Fruit fly (Drosophila melanogaster) whole organism, embryonic: ENCODE measurements around the gene CG5808.

ENCODE experiments used
- Abd-B ChIP-seq: fragments of 200-800 bp; sonication (Bioruptor generic); optimal IDR thresholded peaks from 2 replicates; lab custom pipeline; 2018; ENCODE audit warnings: missing biosample characterization, mild to moderate bottlenecking, missing genetic modification characterization, moderate library complexity
- Aef1 ChIP-seq: fragments of 200-800 bp; sonication (Bioruptor generic); IDR thresholded peaks from 3 replicates; pipeline ENCODE4 v1.3.6; 2022; ENCODE audit warnings: missing biosample characterization, missing genetic modification characterization
- CG12391 ChIP-seq: fragments of 200-800 bp; sonication (Bioruptor generic); optimal IDR thresholded peaks from 3 replicates; lab custom pipeline; 2018; ENCODE audit warnings: missing biosample characterization, mild to moderate bottlenecking, missing genetic modification characterization, moderate library complexity
- CG14860 ChIP-seq: fragments of 200-800 bp; sonication (Bioruptor generic); IDR thresholded peaks from 3 replicates; pipeline ENCODE4 v1.3.6; 2022; ENCODE audit warnings: missing biosample characterization, missing genetic modification characterization; ENCODE audit not compliant: partially characterized antibody
- CG15073 ChIP-seq: fragments of 200-800 bp; sonication (Bioruptor generic); optimal IDR thresholded peaks from 2 replicates; lab custom pipeline; 2016; ENCODE audit warnings: missing biosample characterization, missing genetic modification characterization
- CG15514 ChIP-seq: fragments of 200-800 bp; sonication (Bioruptor generic); optimal IDR thresholded peaks from 3 replicates; lab custom pipeline; 2017; ENCODE audit warnings: missing biosample characterization, missing genetic modification characterization, mild to moderate bottlenecking, moderate library complexity, missing genetic modification reagents
- CG17385 ChIP-seq: fragments of 200-800 bp; sonication (Bioruptor generic); optimal IDR thresholded peaks from 3 replicates; lab custom pipeline; 2018; ENCODE audit warnings: missing biosample characterization, mild to moderate bottlenecking, missing genetic modification characterization
- CG1792 ChIP-seq: fragments of 200-800 bp; sonication (Bioruptor generic); optimal IDR thresholded peaks from 2 replicates; lab custom pipeline; 2016; ENCODE audit warnings: missing biosample characterization, missing genetic modification characterization
- CG2889 ChIP-seq: fragments of 200-800 bp; sonication (Bioruptor generic); IDR thresholded peaks from 3 replicates; pipeline ENCODE4 v1.3.6; 2022; ENCODE audit warnings: missing biosample characterization, missing genetic modification characterization
- CG31388 ChIP-seq: fragments of 200-800 bp; sonication (Bioruptor generic); optimal IDR thresholded peaks from 2 replicates; lab custom pipeline; 2016; ENCODE audit warnings: missing biosample characterization, missing genetic modification characterization
- CG34224 ChIP-seq: fragments of 200-800 bp; sonication (Bioruptor generic); IDR thresholded peaks from 3 replicates; pipeline ENCODE4 v1.3.6; 2022; ENCODE audit warnings: missing biosample characterization, missing genetic modification characterization; ENCODE audit not compliant: partially characterized antibody
- CG3995 ChIP-seq: fragments of 200-800 bp; sonication (Bioruptor generic); optimal IDR thresholded peaks from 3 replicates; lab custom pipeline; 2016; ENCODE audit warnings: missing biosample characterization, missing genetic modification characterization
- CG4328 ChIP-seq: fragments of 200-800 bp; sonication (Bioruptor generic); optimal IDR thresholded peaks from 3 replicates; lab custom pipeline; 2017; ENCODE audit warnings: missing biosample characterization, missing genetic modification reagents, missing genetic modification characterization
- CG9797 ChIP-seq: fragments of 200-800 bp; sonication (Bioruptor generic); optimal IDR thresholded peaks from 3 replicates; lab custom pipeline; 2018; ENCODE audit warnings: missing biosample characterization, mild to moderate bottlenecking, missing genetic modification characterization
- Chrac-16 ChIP-seq: fragments of 200-800 bp; sonication (Bioruptor generic); optimal IDR thresholded peaks from 3 replicates; lab custom pipeline; 2016; ENCODE audit warnings: missing biosample characterization, missing genetic modification characterization
- D ChIP-seq, 2 experiments: fragments of 200-800 bp in 1 of 2; fragments of >200 bp in 1 of 2; sonication (Bioruptor generic) in 1 of 2; optimal IDR thresholded peaks; 2 replicates in 1 of 2; 3 replicates in 1 of 2; lab custom pipeline; 2017; ENCODE audit warnings: mild to moderate bottlenecking in 1 of 2, missing biosample characterization in 1 of 2, missing genetic modification characterization in 1 of 2, missing genetic modification reagents in 1 of 2
- Dref ChIP-seq: fragments of 200-800 bp; sonication (Bioruptor generic); IDR thresholded peaks from 2 replicates; pipeline ENCODE4 v1.3.6; 2022; ENCODE audit warnings: missing biosample characterization, missing genetic modification characterization
- Fer3 ChIP-seq: fragments of 200-800 bp; sonication (Bioruptor generic); optimal IDR thresholded peaks from 2 replicates; lab custom pipeline; 2018; ENCODE audit warnings: missing biosample characterization, mild to moderate bottlenecking, missing genetic modification characterization, moderate library complexity
- H2.0 ChIP-seq: fragments of 200-800 bp; sonication (Bioruptor generic); IDR thresholded peaks from 2 replicates; pipeline ENCODE4 v1.3.6; 2022; ENCODE audit warnings: missing biosample characterization, missing genetic modification characterization
- HLH3B ChIP-seq: fragments of 200-800 bp; sonication (Bioruptor generic); IDR thresholded peaks from 2 replicates; pipeline ENCODE4 v1.3.6; 2022; ENCODE audit warnings: missing biosample characterization, missing genetic modification characterization
- HLH4C ChIP-seq: fragments of 200-800 bp; sonication (Bioruptor generic); IDR thresholded peaks from 3 replicates; pipeline ENCODE4 v1.3.6; 2022; ENCODE audit warnings: missing biosample characterization, missing genetic modification characterization; ENCODE audit not compliant: partially characterized antibody
- Poxn ChIP-seq: fragments of 200-800 bp; sonication (Bioruptor generic); IDR thresholded peaks from 2 replicates; pipeline ENCODE4 v1.3.6; 2022; ENCODE audit warnings: missing biosample characterization, missing genetic modification characterization
- Sox100B ChIP-seq: fragments of 200-800 bp; sonication (Bioruptor generic); optimal IDR thresholded peaks from 3 replicates; lab custom pipeline; 2018; ENCODE audit warnings: missing biosample characterization, mild to moderate bottlenecking, missing genetic modification characterization
- Stat92E ChIP-seq, 3 experiments: fragments of >200 bp in 2 of 3; fragments of 200-800 bp in 1 of 3; sonication (Bioruptor generic) in 1 of 3; optimal IDR thresholded peaks; 2 replicates each; lab custom pipeline; 2017 to 2019; ENCODE audit warnings: missing biosample characterization in 3 of 3, missing genetic modification characterization in 3 of 3, mild to moderate bottlenecking in 1 of 3, moderate library complexity in 1 of 3
- ab ChIP-seq: fragments of 200-800 bp; sonication (Bioruptor generic); optimal IDR thresholded peaks from 2 replicates; lab custom pipeline; 2016; ENCODE audit warnings: missing biosample characterization, missing genetic modification characterization
- abd-A ChIP-seq: fragments of 200-800 bp; sonication (Bioruptor generic); optimal IDR thresholded peaks from 3 replicates; lab custom pipeline; 2019; ENCODE audit warnings: missing biosample characterization, mild to moderate bottlenecking, missing genetic modification characterization, moderate library complexity
- al ChIP-seq: fragments of 200-800 bp; sonication (Bioruptor generic); IDR thresholded peaks from 2 replicates; pipeline ENCODE4 v1.3.6; 2022; ENCODE audit warnings: missing biosample characterization, missing genetic modification characterization
- bab2 ChIP-seq: fragments of 200-800 bp; sonication (Bioruptor generic); optimal IDR thresholded peaks from 2 replicates; lab custom pipeline; 2016; ENCODE audit warnings: missing biosample characterization, missing genetic modification characterization
- bcd ChIP-seq: fragments of 200-800 bp; sonication (Bioruptor generic); optimal IDR thresholded peaks from 2 replicates; lab custom pipeline; 2017; ENCODE audit warnings: missing biosample characterization, mild to moderate bottlenecking, missing genetic modification characterization
- btn ChIP-seq: fragments of 200-800 bp; sonication (Bioruptor generic); optimal IDR thresholded peaks from 2 replicates; lab custom pipeline; 2016; ENCODE audit warnings: missing biosample characterization, missing genetic modification characterization
- cwo ChIP-seq: fragments of 200-800 bp; sonication (Bioruptor generic); optimal IDR thresholded peaks from 3 replicates; lab custom pipeline; 2017; ENCODE audit warnings: missing biosample characterization, missing genetic modification characterization, mild to moderate bottlenecking, moderate library complexity, missing genetic modification reagents
- disco-r ChIP-seq: fragments of 200-800 bp; sonication (Bioruptor generic); optimal IDR thresholded peaks from 2 replicates; lab custom pipeline; 2016; ENCODE audit warnings: missing biosample characterization, missing genetic modification characterization
- dm ChIP-seq: fragments of 200-800 bp; sonication (Bioruptor generic); optimal IDR thresholded peaks from 3 replicates; lab custom pipeline; 2016; ENCODE audit warnings: missing biosample characterization, missing genetic modification characterization
- dmrt11E ChIP-seq: fragments of 200-800 bp; sonication (Bioruptor generic); optimal IDR thresholded peaks from 3 replicates; lab custom pipeline; 2018; ENCODE audit warnings: missing biosample characterization, mild to moderate bottlenecking, missing genetic modification characterization, moderate library complexity
- ems ChIP-seq: fragments of 200-800 bp; sonication (Bioruptor generic); optimal IDR thresholded peaks from 3 replicates; lab custom pipeline; 2016; ENCODE audit warnings: missing biosample characterization, missing genetic modification characterization
- esg ChIP-seq: fragments of 200-800 bp; sonication (Bioruptor generic); conservative IDR thresholded peaks from 2 replicates; pipeline ENCODE4 v1.3.6; 2022; ENCODE audit warnings: missing biosample characterization, missing genetic modification characterization
- gce ChIP-seq: fragments of 200-800 bp; sonication (Bioruptor generic); IDR thresholded peaks from 3 replicates; pipeline ENCODE4 v1.3.6; 2022; ENCODE audit warnings: missing biosample characterization, missing genetic modification characterization
- hb ChIP-seq: fragments of 200-800 bp; sonication (Bioruptor generic); IDR thresholded peaks from 3 replicates; pipeline ENCODE4 v1.3.6; 2022; ENCODE audit warnings: missing biosample characterization, missing genetic modification characterization; ENCODE audit not compliant: partially characterized antibody
- insv ChIP-seq, 2 experiments: fragments of 200-800 bp; sonication (Bioruptor generic); optimal IDR thresholded peaks; 3 replicates each; lab custom pipeline; 2016 to 2018; ENCODE audit warnings: missing biosample characterization in 2 of 2, missing genetic modification characterization in 2 of 2
- kni ChIP-seq: fragments of 200-800 bp; sonication (Bioruptor generic); optimal IDR thresholded peaks from 3 replicates; lab custom pipeline; 2017; ENCODE audit warnings: mild to moderate bottlenecking, missing biosample characterization, missing genetic modification reagents, missing genetic modification characterization
- pan ChIP-seq, 4 experiments: fragments of >200 bp in 3 of 4; fragments of 200-800 bp in 1 of 4; sonication (Bioruptor generic) in 1 of 4; optimal IDR thresholded peaks in 3 of 4; IDR thresholded peaks in 1 of 4; 2 replicates each; pipeline versions ENCODE4 v1.3.6 to Lab custom; 2017 to 2022; ENCODE audit warnings: missing biosample characterization in 2 of 4, missing genetic modification characterization in 2 of 4, mixed read lengths in 1 of 4
- prd ChIP-seq, 3 experiments: fragments of >200 bp in 2 of 3; fragments of 200-800 bp in 1 of 3; sonication (Bioruptor generic) in 1 of 3; optimal IDR thresholded peaks in 2 of 3; IDR thresholded peaks in 1 of 3; 2 replicates in 2 of 3; 3 replicates in 1 of 3; pipeline versions ENCODE4 v1.3.6 to Lab custom; 2017 to 2022; ENCODE audit warnings: missing biosample characterization in 1 of 3, missing genetic modification characterization in 1 of 3
- sens ChIP-seq: fragments of 200-800 bp; sonication (Bioruptor generic); peaks from one replicate; lab custom pipeline; 2016; ENCODE audit warnings: missing biosample characterization, missing genetic modification characterization
- tgo ChIP-seq: fragments of 200-800 bp; sonication (Bioruptor generic); IDR thresholded peaks from 3 replicates; pipeline ENCODE4 v1.3.6; 2022; ENCODE audit warnings: missing biosample characterization, missing genetic modification characterization
- tin ChIP-seq: fragments of 200-800 bp; sonication (Bioruptor generic); optimal IDR thresholded peaks from 3 replicates; lab custom pipeline; 2016; ENCODE audit warnings: missing biosample characterization, missing genetic modification characterization
- trh ChIP-seq: fragments of 200-800 bp; sonication (Bioruptor generic); optimal IDR thresholded peaks from 2 replicates; lab custom pipeline; 2016; ENCODE audit warnings: missing biosample characterization, missing genetic modification characterization
- tx ChIP-seq: fragments of 200-800 bp; sonication (Bioruptor generic); optimal IDR thresholded peaks from 2 replicates; lab custom pipeline; 2016; ENCODE audit warnings: missing biosample characterization, missing genetic modification characterization

Gene CG5808

DNA sequence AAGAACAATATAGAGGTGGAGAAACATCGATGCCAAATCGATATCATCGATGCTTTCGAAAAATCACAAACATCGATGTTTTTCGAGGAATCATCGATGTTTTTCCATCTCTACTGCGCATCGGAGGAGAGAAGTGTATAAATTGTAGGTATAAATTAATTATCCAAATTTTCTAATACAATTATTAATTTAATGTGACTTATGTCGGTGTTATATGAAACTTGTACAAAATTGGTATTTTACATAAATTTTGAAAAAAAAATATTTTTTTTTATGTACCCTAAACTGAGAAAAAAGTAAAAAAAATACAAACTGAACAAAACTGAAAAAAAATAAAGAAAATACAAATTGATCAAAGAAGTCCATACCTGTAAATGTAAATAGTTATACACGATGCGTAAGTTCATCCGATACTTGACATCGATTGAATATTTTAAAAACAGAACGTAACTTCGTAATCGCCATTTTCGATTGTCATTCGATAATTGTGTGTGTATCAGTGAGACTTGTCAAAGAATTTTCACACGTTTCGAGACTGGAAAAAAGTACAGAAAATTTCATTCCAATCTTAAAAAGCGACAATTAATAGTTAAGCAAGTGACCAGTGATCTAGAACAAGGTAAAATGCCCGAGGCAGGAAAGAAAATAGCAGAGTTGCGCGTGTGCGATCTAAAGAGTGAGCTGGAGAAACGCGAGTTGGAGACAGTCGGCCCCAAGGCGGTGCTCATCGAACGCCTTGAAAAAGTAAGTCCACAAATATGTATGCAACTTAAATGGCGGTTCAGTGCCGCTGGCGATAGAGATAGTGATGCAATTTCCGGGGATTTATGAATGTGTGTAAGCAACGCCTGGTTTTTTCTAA, at the start of gene CG5808, which contains the start of gene Saf-B (continued):
- peak; percentile 31; the same call in 1 of the 2 replicates for TF ChIP-seq HLH3B
- TF ChIP-seq prd (optimal IDR thresholded peaks at IDR 0.05; lab: Kevin White, UChicago), result no peak
- peak; percentile 65 for TF ChIP-seq prd (GFP tag; IDR thresholded peaks at IDR 0.05; lab: Robert Waterston, UW)
- no peak for TF ChIP-seq insv (GFP tag; optimal IDR thresholded peaks at IDR 0.05; lab: Kevin White, UChicago)
- TF ChIP-seq sens, result peak; percentile 36
- no peak for TF ChIP-seq trh (GFP tag; lab: Kevin White, UChicago)
- no peak for TF ChIP-seq CG15073 (GFP tag; lab: Kevin White, UChicago)
- TF ChIP-seq ems (GFP tag; lab: Kevin White, UChicago), result no peak
- no peak for TF ChIP-seq tx (GFP tag; lab: Kevin White, UChicago)
- no peak for TF ChIP-seq CG1792 (GFP tag; lab: Kevin White, UChicago)
- no peak for TF ChIP-seq H2.0 (GFP tag; lab: Robert Waterston, UW)
- TF ChIP-seq gce, result no peak
- TF ChIP-seq btn (GFP tag; lab: Kevin White, UChicago), result no peak
- peak; percentile 85 for TF ChIP-seq hb (GFP tag; lab: Robert Waterston, UW)
- peak; percentile 63 for TF ChIP-seq tgo (GFP tag; lab: Robert Waterston, UW)
- TF ChIP-seq cwo (GFP tag; lab: Kevin White, UChicago), result no peak
- TF ChIP-seq HLH4C (GFP tag; lab: Robert Waterston, UW), result peak; percentile 95
- TF ChIP-seq CG9797 (GFP tag; lab: Kevin White, UChicago), result no peak
- TF ChIP-seq Fer3, result peak; percentile 19
- TF ChIP-seq Stat92E (GFP tag; optimal IDR thresholded peaks at IDR 0.05; lab: Kevin White, UChicago), result no peak
- peak; percentile 92 for TF ChIP-seq CG14860 (GFP tag; lab: Robert Waterston, UW)
- TF ChIP-seq Sox100B (GFP tag; lab: Kevin White, UChicago), result no peak
- TF ChIP-seq ab (GFP tag; lab: Kevin White, UChicago), result no peak
- peak; percentile 33; the same call in 1 of the 2 replicates for TF ChIP-seq esg (GFP tag; lab: Robert Waterston, UW)
- TF ChIP-seq al (GFP tag; lab: Robert Waterston, UW), result 0 out of 2 replicates have a peak, but pooled peaks have one; percentile 34
- no peak for TF ChIP-seq abd-A (tag; lab: Kevin White, UChicago)
- peak; percentile 29 for TF ChIP-seq dmrt11E (tag; lab: Kevin White, UChicago)
- TF ChIP-seq Abd-B (GFP tag; lab: Kevin White, UChicago), result no peak
- peak; percentile 29 for TF ChIP-seq CG31388 (GFP tag; lab: Kevin White, UChicago)
- TF ChIP-seq Aef1, result peak; percentile 42
- no peak for TF ChIP-seq disco-r (GFP tag; lab: Kevin White, UChicago)
- no peak for TF ChIP-seq CG2889
- TF ChIP-seq dm (GFP tag; lab: Kevin White, UChicago), result no peak
- TF ChIP-seq bab2 (GFP tag; lab: Kevin White, UChicago), result no peak
- TF ChIP-seq bcd (GFP tag; lab: Kevin White, UChicago), result peak; percentile 23
- peak; percentile 82 for TF ChIP-seq Dref
- TF ChIP-seq CG17385, result no peak
- no peak for TF ChIP-seq D (optimal IDR thresholded peaks at IDR 0.05; lab: Kevin White, UChicago)
- TF ChIP-seq D (GFP tag; optimal IDR thresholded peaks at IDR 0.05; lab: Kevin White, UChicago), result peak; percentile 27
- TF ChIP-seq CG12391 (tag; lab: Kevin White, UChicago), result peak; percentile 69
- peak; percentile 54 for TF ChIP-seq CG3995 (GFP tag; lab: Kevin White, UChicago)
- peak; percentile 4 for TF ChIP-seq Chrac-16 (GFP tag; lab: Kevin White, UChicago)
- no peak for TF ChIP-seq Poxn (GFP tag; lab: Robert Waterston, UW)
- no peak for TF ChIP-seq kni (GFP tag; lab: Kevin White, UChicago)
- TF ChIP-seq pan (optimal IDR thresholded peaks at IDR 0.05; lab: Kevin White, UChicago), result no peak
- peak in 1 of 2 experiments; percentile 63 for TF ChIP-seq pan (GFP tag; optimal IDR thresholded peaks at IDR 0.05 in 1 of 2, IDR thresholded peaks at IDR 0.05 in 1 of 2)
- peak; percentile 85 for TF ChIP-seq CG34224 (GFP tag; lab: Robert Waterston, UW)
- peak; percentile 41 for TF ChIP-seq CG15514 (GFP tag; lab: Kevin White, UChicago)
- TF ChIP-seq CG4328 (GFP tag; lab: Kevin White, UChicago), result no peak
- TF ChIP-seq tin, result peak; percentile 55
